Worm (Caenorhabditis elegans): ENCODE results near the gene chk-1.

ce11 chrV:3717751-3718150 lies 41.5 kb downstream of the chk-1 start:
- TF ChIP-seq ceh-100 (GFP tag; IDR thresholded peaks at IDR 0.05) (no peak), ztf-22 (GFP tag; optimal IDR thresholded peaks at IDR 0.05) (no peak), sea-2 (GFP tag; IDR thresholded peaks at IDR 0.05) (no peak), F37B4.10 (GFP tag; IDR thresholded peaks at IDR 0.05) (no peak)

Measured in whole organism, young adult.